Fruit fly (Drosophila melanogaster) whole organism, embryonic: ENCODE data around the gene CG17593.
A peak's percentile ranks its signal among the peaks of the same experiment; 100 is the strongest.

ENCODE experiments used
- C15 ChIP-seq: fragments of 200-800 bp; sonication (Bioruptor generic); IDR thresholded peaks from 3 replicates; pipeline ENCODE4 v1.3.6; 2022; ENCODE audit warnings: missing biosample characterization, missing genetic modification characterization
- CG10462 ChIP-seq: fragments of 200-800 bp; sonication (Bioruptor generic); optimal IDR thresholded peaks from 2 replicates; lab custom pipeline; 2016; ENCODE audit warnings: missing biosample characterization, missing genetic modification characterization
- CG11456 ChIP-seq: fragments of 200-800 bp; sonication (Bioruptor generic); IDR thresholded peaks from 3 replicates; pipeline ENCODE4 v1.3.6; 2022; ENCODE audit warnings: missing biosample characterization, missing genetic modification characterization
- CG11695 ChIP-seq: fragments of 200-800 bp; sonication (Bioruptor generic); IDR thresholded peaks from 3 replicates; pipeline ENCODE4 v1.3.6; 2022; ENCODE audit warnings: missing biosample characterization, missing genetic modification characterization
- CG13775 ChIP-seq: fragments of 200-800 bp; sonication (Bioruptor generic); optimal IDR thresholded peaks from 3 replicates; lab custom pipeline; 2017; ENCODE audit warnings: missing biosample characterization, mild to moderate bottlenecking, missing genetic modification characterization
- CG14860 ChIP-seq: fragments of 200-800 bp; sonication (Bioruptor generic); IDR thresholded peaks from 3 replicates; pipeline ENCODE4 v1.3.6; 2022; ENCODE audit warnings: missing biosample characterization, missing genetic modification characterization; ENCODE audit not compliant: partially characterized antibody
- CG15479 ChIP-seq: fragments of 200-800 bp; sonication (Bioruptor generic); optimal IDR thresholded peaks from 3 replicates; lab custom pipeline; 2019; ENCODE audit warnings: missing biosample characterization, mild to moderate bottlenecking, missing genetic modification characterization, moderate library complexity
- CG18262 ChIP-seq: fragments of 200-800 bp; optimal IDR thresholded peaks from 3 replicates; lab custom pipeline; 2019; ENCODE audit warnings: missing biosample characterization, mild to moderate bottlenecking, missing genetic modification characterization, moderate library complexity
- CG2129 ChIP-seq: fragments of 200-800 bp; sonication (Bioruptor generic); IDR thresholded peaks from 2 replicates; pipeline ENCODE4 v1.3.6; 2022; ENCODE audit warnings: missing biosample characterization, missing genetic modification characterization; ENCODE audit not compliant: partially characterized antibody
- CG42726 ChIP-seq: fragments of 200-800 bp; sonication (Bioruptor generic); IDR thresholded peaks from 2 replicates; pipeline ENCODE4 v1.3.6; 2022; ENCODE audit warnings: missing biosample characterization, missing genetic modification characterization; ENCODE audit not compliant: partially characterized antibody
- CG43689 ChIP-seq: fragments of 200-800 bp; sonication (Bioruptor generic); IDR thresholded peaks from 2 replicates; pipeline ENCODE4 v1.3.6; 2022; ENCODE audit warnings: missing biosample characterization, missing genetic modification characterization
- CG6272 ChIP-seq: fragments of 200-800 bp; sonication (Bioruptor generic); IDR thresholded peaks from 2 replicates; pipeline ENCODE4 v1.3.6; 2022; ENCODE audit warnings: missing biosample characterization, missing genetic modification characterization
- CG9215 ChIP-seq: fragments of 200-800 bp; sonication (Bioruptor generic); IDR thresholded peaks from 2 replicates; pipeline ENCODE4 v1.3.6; 2022; ENCODE audit warnings: missing biosample characterization, missing genetic modification characterization
- Camta ChIP-seq: fragments of 200-800 bp; sonication (Bioruptor generic); optimal IDR thresholded peaks from 2 replicates; lab custom pipeline; 2016; ENCODE audit warnings: missing biosample characterization, missing genetic modification characterization
- Dek ChIP-seq: fragments of 200-800 bp; sonication (Bioruptor generic); optimal IDR thresholded peaks from 3 replicates; lab custom pipeline; 2019; ENCODE audit warnings: missing biosample characterization, mild to moderate bottlenecking, missing genetic modification characterization, moderate library complexity
- Dip3 ChIP-seq: fragments of 200-800 bp; sonication (Bioruptor generic); optimal IDR thresholded peaks from 3 replicates; lab custom pipeline; 2016; ENCODE audit warnings: missing biosample characterization, missing genetic modification characterization
- H15 ChIP-seq: fragments of 200-800 bp; sonication (Bioruptor generic); IDR thresholded peaks from 3 replicates; pipeline ENCODE4 v1.3.6; 2022; ENCODE audit warnings: missing biosample characterization, missing genetic modification characterization
- Hey ChIP-seq: fragments of 200-800 bp; sonication (Bioruptor generic); optimal IDR thresholded peaks from 3 replicates; lab custom pipeline; 2018; ENCODE audit warnings: missing biosample characterization, mild to moderate bottlenecking, missing genetic modification characterization
- Lim3 ChIP-seq: fragments of 200-800 bp; sonication (Bioruptor generic); IDR thresholded peaks from 2 replicates; pipeline ENCODE4 v1.3.6; 2022; ENCODE audit warnings: missing biosample characterization, missing genetic modification characterization
- Pdp1 ChIP-seq, 2 experiments: fragments of 200-800 bp; sonication (Bioruptor generic); optimal IDR thresholded peaks; 3 replicates each; lab custom pipeline; 2016; ENCODE audit warnings: missing biosample characterization in 2 of 2, missing genetic modification characterization in 2 of 2, mild to moderate bottlenecking in 1 of 2, moderate library complexity in 1 of 2
- bigmax ChIP-seq: fragments of 200-800 bp; sonication (Bioruptor generic); optimal IDR thresholded peaks from 2 replicates; lab custom pipeline; 2018; ENCODE audit warnings: missing biosample characterization, mild to moderate bottlenecking, missing genetic modification characterization
- br ChIP-seq: fragments of >200 bp; optimal IDR thresholded peaks from 2 replicates; lab custom pipeline; 2017
- crp ChIP-seq, 2 experiments: fragments of 200-800 bp; sonication (Bioruptor generic); optimal IDR thresholded peaks; 2 replicates in 1 of 2; 3 replicates in 1 of 2; lab custom pipeline; 2017; ENCODE audit warnings: missing biosample characterization in 2 of 2, missing genetic modification characterization in 2 of 2, mild to moderate bottlenecking in 1 of 2, moderate library complexity in 1 of 2
- disco-r ChIP-seq: fragments of 200-800 bp; sonication (Bioruptor generic); optimal IDR thresholded peaks from 2 replicates; lab custom pipeline; 2016; ENCODE audit warnings: missing biosample characterization, missing genetic modification characterization
- fu2 ChIP-seq: fragments of 200-800 bp; sonication (Bioruptor generic); optimal IDR thresholded peaks from 2 replicates; lab custom pipeline; 2016; ENCODE audit warnings: missing biosample characterization, missing genetic modification characterization
- gcm ChIP-seq: fragments of 200-800 bp; sonication (Bioruptor generic); optimal IDR thresholded peaks from 2 replicates; lab custom pipeline; 2019; ENCODE audit warnings: missing biosample characterization, mild to moderate bottlenecking, missing genetic modification characterization, moderate library complexity
- ham ChIP-seq: fragments of 200-800 bp; sonication (Bioruptor generic); IDR thresholded peaks from 2 replicates; pipeline ENCODE4 v1.3.6; 2022; ENCODE audit warnings: missing biosample characterization, missing genetic modification characterization
- kah ChIP-seq: fragments of 200-800 bp; sonication (Bioruptor generic); optimal IDR thresholded peaks from 2 replicates; lab custom pipeline; 2018; ENCODE audit warnings: missing biosample characterization, mild to moderate bottlenecking, missing genetic modification characterization
- ken ChIP-seq: fragments of 200-800 bp; sonication (Bioruptor generic); IDR thresholded peaks from 3 replicates; pipeline ENCODE4 v1.3.6; 2022; ENCODE audit warnings: missing biosample characterization, missing genetic modification characterization
- onecut ChIP-seq: fragments of 200-800 bp; sonication (Bioruptor generic); IDR thresholded peaks from 2 replicates; pipeline ENCODE4 v1.3.6; 2022; ENCODE audit warnings: missing biosample characterization, missing genetic modification characterization
- pita ChIP-seq: fragments of 200-800 bp; sonication (Bioruptor generic); optimal IDR thresholded peaks from 2 replicates; lab custom pipeline; 2017; ENCODE audit warnings: missing biosample characterization, mild to moderate bottlenecking, missing genetic modification characterization
- prd ChIP-seq, 3 experiments: fragments of >200 bp in 2 of 3; fragments of 200-800 bp in 1 of 3; sonication (Bioruptor generic) in 1 of 3; optimal IDR thresholded peaks in 2 of 3; IDR thresholded peaks in 1 of 3; 2 replicates in 2 of 3; 3 replicates in 1 of 3; pipeline versions ENCODE4 v1.3.6 to Lab custom; 2017 to 2022; ENCODE audit warnings: missing biosample characterization in 1 of 3, missing genetic modification characterization in 1 of 3
- ro ChIP-seq: fragments of 200-800 bp; sonication (Bioruptor generic); IDR thresholded peaks from 2 replicates; pipeline ENCODE4 v1.3.6; 2022; ENCODE audit warnings: missing biosample characterization, missing genetic modification characterization
- sna ChIP-seq: fragments of 200-800 bp; sonication (Bioruptor generic); IDR thresholded peaks from 2 replicates; pipeline ENCODE4 v1.3.6; 2022; ENCODE audit warnings: missing biosample characterization, missing genetic modification characterization; ENCODE audit not compliant: partially characterized antibody
- sob ChIP-seq: fragments of 200-800 bp; sonication (Bioruptor generic); IDR thresholded peaks from 2 replicates; pipeline ENCODE4 v1.3.6; 2022; ENCODE audit warnings: missing biosample characterization, missing genetic modification characterization
- tll ChIP-seq, 2 experiments: fragments of 200-800 bp in 1 of 2; fragments of >200 bp in 1 of 2; sonication (Bioruptor generic) in 1 of 2; optimal IDR thresholded peaks; 2 replicates each; lab custom pipeline; 2017 to 2019; ENCODE audit warnings: missing biosample characterization in 2 of 2, missing genetic modification characterization in 2 of 2, mild to moderate bottlenecking in 1 of 2, moderate library complexity in 1 of 2
- twi ChIP-seq: fragments of 200-800 bp; optimal IDR thresholded peaks from 2 replicates; lab custom pipeline; 2019; ENCODE audit warnings: missing biosample characterization, mild to moderate bottlenecking, missing genetic modification characterization, moderate library complexity
- yki ChIP-seq: fragments of >200 bp; optimal IDR thresholded peaks from 3 replicates; lab custom pipeline; 2018
- zen ChIP-seq: fragments of 200-800 bp; sonication (Bioruptor generic); optimal IDR thresholded peaks from 3 replicates; lab custom pipeline; 2018; ENCODE audit warnings: missing biosample characterization, mild to moderate bottlenecking, missing genetic modification characterization, moderate library complexity

Gene CG17593

DNA sequence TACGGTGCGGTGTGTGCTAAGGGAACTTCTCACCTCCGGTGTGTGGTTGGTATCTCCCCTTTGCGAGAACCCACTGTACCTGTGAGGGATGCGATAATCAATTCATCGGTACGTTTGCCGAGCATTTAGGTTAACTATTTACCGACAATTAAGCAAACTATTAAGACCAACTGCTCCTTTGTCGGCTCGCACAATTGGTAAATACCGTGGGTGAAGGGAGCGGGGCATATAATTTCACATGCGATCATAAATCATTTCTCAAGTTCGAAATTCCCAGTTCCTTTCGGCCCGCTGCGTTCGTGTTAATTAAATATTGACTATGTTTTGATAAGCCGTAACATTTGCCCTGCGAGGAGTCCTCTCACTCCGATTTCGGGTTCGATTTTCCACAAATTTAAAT, 34.2 kb downstream of the CG17593 start (continued):
- TF ChIP-seq Camta (GFP tag; lab: Kevin White, UChicago) = no peak
- no peak for TF ChIP-seq ken
- peak in 1 of 2 experiments; percentile 1 for TF ChIP-seq Pdp1 (GFP tag; optimal IDR thresholded peaks at IDR 0.05; lab: Kevin White, UChicago)
- TF ChIP-seq CG14860 (GFP tag; lab: Robert Waterston, UW) = no peak
- no peak for TF ChIP-seq CG13775
- TF ChIP-seq yki = no peak
- TF ChIP-seq C15 (GFP tag; lab: Robert Waterston, UW) = no peak
- TF ChIP-seq bigmax (GFP tag; lab: Kevin White, UChicago) = no peak
- TF ChIP-seq Dek (tag; lab: Kevin White, UChicago) = no peak
- TF ChIP-seq CG9215 (GFP tag; lab: Robert Waterston, UW) = no peak
- no peak for TF ChIP-seq pita (GFP tag; lab: Kevin White, UChicago)
- TF ChIP-seq Hey = no peak
- no peak for TF ChIP-seq disco-r (GFP tag; lab: Kevin White, UChicago)
- no peak for TF ChIP-seq gcm (GFP tag; lab: Kevin White, UChicago)
- no peak for TF ChIP-seq prd (optimal IDR thresholded peaks at IDR 0.05; lab: Kevin White, UChicago)
- TF ChIP-seq prd (GFP tag; IDR thresholded peaks at IDR 0.05; lab: Robert Waterston, UW) = no peak
- TF ChIP-seq onecut = no peak
- TF ChIP-seq kah (GFP tag; lab: Kevin White, UChicago) = no peak
- TF ChIP-seq CG42726 (GFP tag; lab: Robert Waterston, UW) = no peak
- TF ChIP-seq crp (GFP tag; optimal IDR thresholded peaks at IDR 0.05; lab: Kevin White, UChicago) = no peak
- TF ChIP-seq CG10462 (GFP tag; lab: Kevin White, UChicago) = no peak

DNA sequence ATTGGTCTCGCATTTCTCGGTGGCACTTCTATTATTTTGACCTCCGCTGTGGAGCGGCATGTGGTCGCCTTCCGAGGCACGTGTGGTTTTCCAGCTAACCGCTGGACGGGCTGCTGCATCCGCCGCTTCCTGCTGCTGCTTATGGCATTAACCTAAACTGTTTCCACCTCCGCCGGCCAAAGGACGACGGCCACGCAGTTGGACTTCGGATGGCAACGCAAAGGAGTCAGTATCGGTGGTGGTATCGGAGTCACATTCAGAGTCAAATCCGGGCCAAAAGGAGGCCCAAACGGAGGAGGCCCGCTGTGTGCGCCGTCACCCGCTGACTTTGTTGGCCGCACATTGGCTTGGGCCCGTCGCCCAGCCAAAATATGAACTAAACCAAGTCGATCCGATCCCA, 35.1 kb downstream of the CG17593 start:
- TF ChIP-seq ro (GFP tag; lab: Robert Waterston, UW) (no peak), sob (GFP tag; lab: Robert Waterston, UW) (no peak), CG15479 (no peak), H15 (GFP tag; lab: Robert Waterston, UW) (0 out of 3 replicates have a peak, but pooled peaks have one; percentile 10), CG11695 (GFP tag; lab: Robert Waterston, UW) (no peak), ham (GFP tag; lab: Robert Waterston, UW) (no peak), Dip3 (GFP tag; lab: Kevin White, UChicago) (no peak), tll (GFP tag; optimal IDR thresholded peaks at IDR 0.05; lab: Kevin White, UChicago) (peak in 1 of 2 experiments; percentile 63), prd (optimal IDR thresholded peaks at IDR 0.05; lab: Kevin White, UChicago) (no peak), prd (GFP tag; IDR thresholded peaks at IDR 0.05; lab: Robert Waterston, UW) (0 out of 3 replicates have a peak, but pooled peaks have one; percentile 22), sna (GFP tag; lab: Robert Waterston, UW) (no peak), br (lab: Kevin White, UChicago) (no peak), CG18262 (tag; lab: Kevin White, UChicago) (no peak), twi (tag; lab: Kevin White, UChicago) (peak; percentile 60), fu2 (GFP tag; lab: Kevin White, UChicago) (no peak), CG43689 (GFP tag; lab: Robert Waterston, UW) (no peak), zen (tag; lab: Kevin White, UChicago) (peak; percentile 83), CG2129 (no peak), CG11456 (0 out of 3 replicates have a peak, but pooled peaks have one; percentile 36), Lim3 (GFP tag; lab: Robert Waterston, UW) (no peak), CG6272 (GFP tag; lab: Robert Waterston, UW) (no peak)
